Worm (Caenorhabditis elegans) whole organism, L4 larva: ENCODE measurements around the gene T16D1.1.

ENCODE experiments used
- D1046.2 ChIP-seq: fragments of 200-800 bp; sonication (Bioruptor generic); IDR thresholded peaks from 2 replicates; pipeline ENCODE4 v1.3.6; 2022; ENCODE audit warnings: missing genetic modification characterization, missing compliant biosample characterization
- F10B5.3 ChIP-seq: sonication (generic microtip); optimal IDR thresholded peaks from 2 replicates; lab custom pipeline; 2016; ENCODE audit warnings: mild to moderate bottlenecking, missing genetic modification characterization, missing compliant biosample characterization
- F37D6.2 ChIP-seq: sonication (generic microtip); optimal IDR thresholded peaks from 2 replicates; lab custom pipeline; 2016; ENCODE audit warnings: mild to moderate bottlenecking, missing genetic modification characterization, missing compliant biosample characterization
- R02D3.7 ChIP-seq: fragments of 150-350 bp; sonication (generic microtip); optimal IDR thresholded peaks from 3 replicates; lab custom pipeline; 2014; ENCODE audit warnings: missing biosample characterization, missing genetic modification characterization
- T26A8.4 ChIP-seq: fragments of 200-800 bp; sonication (Bioruptor generic); IDR thresholded peaks from 2 replicates; pipeline ENCODE4 v1.3.6; 2022; ENCODE audit warnings: missing genetic modification characterization, missing compliant biosample characterization
- Y5F2A.4 ChIP-seq: fragments of 200-800 bp; sonication (Bioruptor generic); optimal IDR thresholded peaks from 2 replicates; lab custom pipeline; 2018; ENCODE audit warnings: mild to moderate bottlenecking, missing genetic modification characterization, missing compliant biosample characterization
- Y75B8A.6 ChIP-seq: fragments of 200-800 bp; sonication (Bioruptor generic); IDR thresholded peaks from 2 replicates; pipeline ENCODE4 v1.3.6; 2022; ENCODE audit warnings: missing genetic modification reagents, missing genetic modification characterization, missing compliant biosample characterization
- ZK546.5 ChIP-seq, 2 experiments: sonication (generic microtip); optimal IDR thresholded peaks; 2 replicates each; lab custom pipeline; 2017; ENCODE audit warnings: missing biosample characterization in 2 of 2, missing genetic modification characterization in 2 of 2
- aha-1 ChIP-seq: fragments of 150-350 bp; peaks from one replicate; lab custom pipeline; 2014; ENCODE audit warnings: missing biosample characterization, missing genetic modification characterization
- ceh-20 ChIP-seq: fragments of 200-800 bp; sonication (Bioruptor generic); IDR thresholded peaks from 2 replicates; pipeline ENCODE4 v1.3.6; 2022; ENCODE audit warnings: missing genetic modification reagents, missing genetic modification characterization, missing compliant biosample characterization
- ceh-44 ChIP-seq: fragments of 200-800 bp; sonication (Bioruptor generic); IDR thresholded peaks from 2 replicates; pipeline ENCODE4 v1.3.6; 2022; ENCODE audit warnings: missing genetic modification reagents, missing genetic modification characterization, missing compliant biosample characterization
- cey-2 ChIP-seq: sonication (generic microtip); optimal IDR thresholded peaks from 3 replicates; lab custom pipeline; 2017; ENCODE audit warnings: missing genetic modification characterization, mild to moderate bottlenecking, missing compliant biosample characterization, antibody characterized with exemption, borderline replicate concordance; ENCODE audit not compliant: insufficient read depth
- dmd-6 ChIP-seq: fragments of 200-800 bp; sonication (Bioruptor generic); IDR thresholded peaks from 2 replicates; pipeline ENCODE4 v1.3.6; 2022; ENCODE audit warnings: missing genetic modification reagents, missing genetic modification characterization, missing compliant biosample characterization
- dmd-9 ChIP-seq: fragments of 200-800 bp; sonication (Bioruptor generic); IDR thresholded peaks from 2 replicates; pipeline ENCODE4 v1.3.6; 2022; ENCODE audit warnings: missing genetic modification reagents, missing genetic modification characterization, missing compliant biosample characterization
- dpl-1 ChIP-seq: fragments of 150-350 bp; optimal IDR thresholded peaks from 2 replicates; lab custom pipeline; 2014; ENCODE audit warnings: missing biosample characterization, missing genetic modification reagents, missing genetic modification characterization
- duxl-1 ChIP-seq: sonication (generic microtip); optimal IDR thresholded peaks from 2 replicates; lab custom pipeline; 2016; ENCODE audit warnings: mild to moderate bottlenecking, missing genetic modification characterization, moderate library complexity, missing compliant biosample characterization; ENCODE audit not compliant: poor library complexity
- dve-1 ChIP-seq: sonication (generic microtip); optimal IDR thresholded peaks from 2 replicates; lab custom pipeline; 2017; ENCODE audit warnings: antibody characterized with exemption, mild to moderate bottlenecking, missing genetic modification characterization, missing compliant biosample characterization; ENCODE audit not compliant: insufficient read depth
- egl-43 ChIP-seq: fragments of 200-800 bp; sonication (Bioruptor generic); IDR thresholded peaks from 2 replicates; pipeline ENCODE4 v1.3.6; 2022; ENCODE audit warnings: missing genetic modification reagents, missing genetic modification characterization, missing compliant biosample characterization
- gei-8 ChIP-seq: fragments of 200-800 bp; sonication (Bioruptor generic); optimal IDR thresholded peaks from 2 replicates; lab custom pipeline; 2018; ENCODE audit warnings: mild to moderate bottlenecking, missing genetic modification characterization, missing compliant biosample characterization
- hif-1 ChIP-seq, 2 experiments: sonication (generic microtip); optimal IDR thresholded peaks; 2 replicates each; lab custom pipeline; 2016 to 2017; ENCODE audit warnings: missing compliant biosample characterization in 2 of 2, missing genetic modification characterization in 2 of 2, missing genetic modification reagents in 2 of 2, missing genotype in 2 of 2, mild to moderate bottlenecking in 1 of 2
- hmg-1.1 ChIP-seq: fragments of 200-800 bp; sonication (Bioruptor generic); IDR thresholded peaks from 2 replicates; pipeline ENCODE4 v1.3.6; 2022; ENCODE audit warnings: missing genetic modification reagents, missing genetic modification characterization, missing compliant biosample characterization
- lin-1 ChIP-seq: fragments of 200-800 bp; sonication (Bioruptor generic); IDR thresholded peaks from 2 replicates; pipeline ENCODE4 v1.3.6; 2022; ENCODE audit warnings: missing genetic modification reagents, missing genetic modification characterization, missing compliant biosample characterization
- lin-15B ChIP-seq: fragments of 150-350 bp; sonication (generic microtip); optimal IDR thresholded peaks from 3 replicates; lab custom pipeline; 2014; ENCODE audit warnings: missing biosample characterization, missing genetic modification characterization
- lin-39 ChIP-seq: fragments of 150-350 bp; optimal IDR thresholded peaks from 2 replicates; lab custom pipeline; 2014; ENCODE audit warnings: missing biosample characterization, missing genetic modification reagents, missing genetic modification characterization
- lsy-2 ChIP-seq, 2 experiments: fragments of 150-350 bp in 1 of 2; sonication (generic microtip) in 1 of 2; optimal IDR thresholded peaks; 2 replicates each; lab custom pipeline; 2014 to 2017; ENCODE audit warnings: missing biosample characterization in 2 of 2, missing genetic modification characterization in 2 of 2
- nhr-10 ChIP-seq: fragments of 150-350 bp; optimal IDR thresholded peaks from 2 replicates; lab custom pipeline; 2014; ENCODE audit warnings: missing biosample characterization, missing genetic modification characterization
- nhr-102 ChIP-seq: sonication (generic microtip); optimal IDR thresholded peaks from 2 replicates; lab custom pipeline; 2016; ENCODE audit warnings: mild to moderate bottlenecking, missing genetic modification characterization, moderate library complexity, missing compliant biosample characterization
- nhr-237 ChIP-seq: sonication (generic microtip); optimal IDR thresholded peaks from 2 replicates; lab custom pipeline; 2017; ENCODE audit warnings: missing biosample characterization, missing genetic modification characterization
- nhr-25 ChIP-seq: sonication (generic microtip); optimal IDR thresholded peaks from 2 replicates; lab custom pipeline; 2017; ENCODE audit warnings: missing genetic modification characterization, mild to moderate bottlenecking, missing compliant biosample characterization, antibody characterized with exemption, moderate library complexity, borderline replicate concordance; ENCODE audit not compliant: insufficient read depth
- nhr-28 ChIP-seq: fragments of 150-350 bp; optimal IDR thresholded peaks from 2 replicates; lab custom pipeline; 2014; ENCODE audit warnings: missing biosample characterization, missing genetic modification characterization
- nhr-42 ChIP-seq: fragments of 200-800 bp; sonication (Bioruptor generic); IDR thresholded peaks from 2 replicates; pipeline ENCODE4 v1.3.6; 2022; ENCODE audit warnings: missing genetic modification characterization, missing compliant biosample characterization
- nhr-48 ChIP-seq: sonication (generic microtip); optimal IDR thresholded peaks from 2 replicates; lab custom pipeline; 2016; ENCODE audit warnings: mild to moderate bottlenecking, missing genetic modification characterization, missing compliant biosample characterization
- nhr-76 ChIP-seq: fragments of 150-350 bp; optimal IDR thresholded peaks from 2 replicates; lab custom pipeline; 2014; ENCODE audit warnings: missing biosample characterization, missing genetic modification characterization
- nhr-77 ChIP-seq: fragments of 150-350 bp; optimal IDR thresholded peaks from 2 replicates; lab custom pipeline; 2014; ENCODE audit warnings: missing biosample characterization, missing genetic modification characterization
- rbr-2 ChIP-seq: sonication (generic microtip); optimal IDR thresholded peaks from 2 replicates; lab custom pipeline; 2016; ENCODE audit warnings: missing genotype, missing genetic modification characterization, missing compliant biosample characterization
- spr-3 ChIP-seq: fragments of 200-800 bp; sonication (Bioruptor generic); optimal IDR thresholded peaks from 2 replicates; lab custom pipeline; 2018; ENCODE audit warnings: mild to moderate bottlenecking, missing genetic modification characterization, missing compliant biosample characterization
- tra-1 ChIP-seq: fragments of 200-800 bp; sonication (Bioruptor generic); IDR thresholded peaks from 2 replicates; pipeline ENCODE4 v1.3.6; 2022; ENCODE audit warnings: missing genetic modification reagents, missing genetic modification characterization, missing compliant biosample characterization
- unc-62 ChIP-seq, 3 experiments: fragments of 150-350 bp in 1 of 3; sonication (generic microtip); optimal IDR thresholded peaks in 2 of 3; peaks in 1 of 3; 1 replicate in 1 of 3; 2 replicates in 2 of 3; lab custom pipeline; 2014 to 2017; ENCODE audit warnings: missing biosample characterization in 3 of 3, missing genetic modification characterization in 3 of 3, missing genetic modification reagents in 3 of 3, missing genotype in 1 of 3
- zfp-3 ChIP-seq: fragments of 200-800 bp; sonication (Bioruptor generic); conservative IDR thresholded peaks from 2 replicates; pipeline ENCODE4 v1.3.6; 2022; ENCODE audit warnings: missing genetic modification reagents, missing genetic modification characterization, missing compliant biosample characterization
- zip-11 ChIP-seq: fragments of 200-800 bp; sonication (Bioruptor generic); IDR thresholded peaks from 2 replicates; pipeline ENCODE4 v1.3.6; 2022; ENCODE audit warnings: missing genetic modification characterization, missing compliant biosample characterization

Gene T16D1.1

ce11 chrII:5241560-5241959 is at the start of gene T16D1.1:
T16D1.1 (minus strand) TSS chrII:5241660.
- TF ChIP-seq zip-11 (GFP tag; lab: Robert Waterston, UW) (no peak), F10B5.3 (tag; lab: Kevin White, UChicago) (no peak), lsy-2 (tag; optimal IDR thresholded peaks at IDR 0.05; lab: Kevin White, UChicago) (no peak), nhr-237 (tag; lab: Kevin White, UChicago) (no peak), dpl-1 (GFP tag; lab: Kevin White, UChicago) (no peak)

ce11 chrII:5291051-5291450 is 49.6 kb upstream of the T16D1.1 start:
- TF ChIP-seq nhr-28 (no peak), aha-1 (tag; lab: Kevin White, UChicago) (peak; percentile 57), duxl-1 (tag; lab: Kevin White, UChicago) (no peak), gei-8 (GFP tag; lab: Kevin White, UChicago) (no peak), rbr-2 (no peak), Y75B8A.6 (GFP tag; lab: Robert Waterston, UW) (no peak), spr-3 (GFP tag; lab: Kevin White, UChicago) (no peak), hmg-1.1 (GFP tag; lab: Robert Waterston, UW) (0 out of 2 replicates have a peak, but pooled peaks have one; percentile 6)

ce11 chrII:5289142-5289541 is 47.7 kb upstream of the T16D1.1 start, which contains the start of gene ZK622.5:
ZK622.5 (plus strand) TSS chrII:5289442.
- TF ChIP-seq dmd-9 (GFP tag; lab: Robert Waterston, UW) (no peak), dve-1 (tag; lab: Kevin White, UChicago) (peak; percentile 25)

ce11 chrII:5285029-5285428 is 43.6 kb upstream of the T16D1.1 start, which contains the start of gene gur-5:
gur-5 (plus strand) TSS chrII:5285329.
- TF ChIP-seq nhr-48 (tag; lab: Kevin White, UChicago) (no peak), zip-11 (GFP tag; lab: Robert Waterston, UW) (no peak), F37D6.2 (tag; lab: Kevin White, UChicago) (no peak), zfp-3 (no peak), unc-62 (GFP tag; optimal IDR thresholded peaks at IDR 0.05 in 1 of 2; lab: Kevin White, UChicago) (peak in 1 of 2 experiments; percentile 20), unc-62 (tag; optimal IDR thresholded peaks at IDR 0.05; lab: Kevin White, UChicago) (no peak)

- TF ChIP-seq tra-1 (0 out of 2 replicates have a peak, but pooled peaks have one; percentile 42), ZK546.5 (tag; optimal IDR thresholded peaks at IDR 0.05; lab: Kevin White, UChicago) (no peak), nhr-77 (peak; percentile 16), lin-1 (no peak), lin-39 (tag; lab: Kevin White, UChicago) (no peak), hif-1 (tag; optimal IDR thresholded peaks at IDR 0.05; lab: Kevin White, UChicago) (no peak), nhr-42 (no peak), aha-1 (tag; lab: Kevin White, UChicago) (peak; percentile 23), nhr-76 (tag; lab: Kevin White, UChicago) (peak; percentile 25), lin-15B (tag; lab: Kevin White, UChicago) (no peak), dmd-6 (peak; percentile 39; the same call in 1 of the 2 replicates), D1046.2 (GFP tag; lab: Robert Waterston, UW) (no peak), Y75B8A.6 (GFP tag; lab: Robert Waterston, UW) (no peak), egl-43 (GFP tag; lab: Robert Waterston, UW) (no peak), ceh-44 (GFP tag; lab: Robert Waterston, UW) (no peak), R02D3.7 (tag; lab: Kevin White, UChicago) (no peak), dve-1 (tag; lab: Kevin White, UChicago) (peak; percentile 23), Y5F2A.4 (no peak), cey-2 (peak; percentile 49), nhr-28 (peak; percentile 70), T26A8.4 (no peak), nhr-102 (tag; lab: Kevin White, UChicago) (no peak), ceh-20 (GFP tag; lab: Robert Waterston, UW) (no peak), nhr-25 (tag; lab: Kevin White, UChicago) (no peak), nhr-10 (tag; lab: Kevin White, UChicago) (no peak)
Measured at ce11 chrII:5282740-5283281, 41.4 kb upstream of the T16D1.1 start.
